Fruit fly (Drosophila melanogaster) whole organism, embryonic: Measurements from ENCODE around the gene CG15865.

Source experiments
- Ada2b ChIP-seq: fragments of 200-800 bp; sonication (Bioruptor generic); IDR thresholded peaks from 2 replicates; pipeline ENCODE4 v1.3.6; 2022; ENCODE audit warnings: missing biosample characterization, missing genetic modification characterization
- B-H1 ChIP-seq: fragments of 200-800 bp; sonication (Bioruptor generic); IDR thresholded peaks from 3 replicates; pipeline ENCODE4 v1.3.6; 2022; ENCODE audit warnings: missing biosample characterization, missing genetic modification characterization
- Blimp-1 ChIP-seq: fragments of 200-800 bp; sonication (Bioruptor generic); optimal IDR thresholded peaks from 3 replicates; lab custom pipeline; 2018; ENCODE audit warnings: missing biosample characterization, missing genetic modification characterization, mild to moderate bottlenecking, moderate library complexity, missing genetic modification reagents
- CG10147 ChIP-seq: fragments of 200-800 bp; sonication (Bioruptor generic); optimal IDR thresholded peaks from 2 replicates; lab custom pipeline; 2019; ENCODE audit warnings: missing biosample characterization, mild to moderate bottlenecking, missing genetic modification characterization, moderate library complexity
- CG11398 ChIP-seq: fragments of 200-800 bp; sonication (Bioruptor generic); optimal IDR thresholded peaks from 2 replicates; lab custom pipeline; 2016; ENCODE audit warnings: missing biosample characterization, missing genetic modification characterization
- CG11504 ChIP-seq: fragments of 200-800 bp; sonication (Bioruptor generic); optimal IDR thresholded peaks from 3 replicates; lab custom pipeline; 2019; ENCODE audit warnings: missing biosample characterization, mild to moderate bottlenecking, missing genetic modification characterization, moderate library complexity
- CG12769 ChIP-seq: fragments of 200-800 bp; sonication (Bioruptor generic); optimal IDR thresholded peaks from 2 replicates; lab custom pipeline; 2019; ENCODE audit warnings: missing biosample characterization, mild to moderate bottlenecking, missing genetic modification characterization, moderate library complexity
- CG14441 ChIP-seq: fragments of 200-800 bp; sonication (Bioruptor generic); IDR thresholded peaks from 2 replicates; pipeline ENCODE4 v1.3.6; 2022; ENCODE audit warnings: missing biosample characterization, missing genetic modification characterization
- CG14860 ChIP-seq: fragments of 200-800 bp; sonication (Bioruptor generic); IDR thresholded peaks from 3 replicates; pipeline ENCODE4 v1.3.6; 2022; ENCODE audit warnings: missing biosample characterization, missing genetic modification characterization; ENCODE audit not compliant: partially characterized antibody
- CG17186 ChIP-seq: fragments of 200-800 bp; sonication (Bioruptor generic); optimal IDR thresholded peaks from 3 replicates; lab custom pipeline; 2017; ENCODE audit warnings: missing biosample characterization, missing genetic modification reagents, missing genetic modification characterization
- CG17912 ChIP-seq: fragments of 200-800 bp; sonication (Bioruptor generic); optimal IDR thresholded peaks from 2 replicates; lab custom pipeline; 2018; ENCODE audit warnings: missing biosample characterization, mild to moderate bottlenecking, missing genetic modification characterization
- CG1792 ChIP-seq: fragments of 200-800 bp; sonication (Bioruptor generic); optimal IDR thresholded peaks from 2 replicates; lab custom pipeline; 2016; ENCODE audit warnings: missing biosample characterization, missing genetic modification characterization
- CG18619 ChIP-seq: fragments of 200-800 bp; sonication (Bioruptor generic); optimal IDR thresholded peaks from 3 replicates; lab custom pipeline; 2017; ENCODE audit warnings: missing biosample characterization, mild to moderate bottlenecking, missing genetic modification characterization
- CG2202 ChIP-seq: fragments of 200-800 bp; sonication (Bioruptor generic); optimal IDR thresholded peaks from 2 replicates; lab custom pipeline; 2018; ENCODE audit warnings: missing biosample characterization, mild to moderate bottlenecking, missing genetic modification characterization
- CG2712 ChIP-seq: fragments of 200-800 bp; optimal IDR thresholded peaks from 3 replicates; lab custom pipeline; 2019; ENCODE audit warnings: missing biosample characterization, mild to moderate bottlenecking, missing genetic modification characterization, moderate library complexity
- CG30020 ChIP-seq: fragments of 200-800 bp; optimal IDR thresholded peaks from 2 replicates; lab custom pipeline; 2019; ENCODE audit warnings: missing biosample characterization, mild to moderate bottlenecking, missing genetic modification characterization, moderate library complexity
- CG3065 ChIP-seq: fragments of 200-800 bp; sonication (Bioruptor generic); optimal IDR thresholded peaks from 2 replicates; lab custom pipeline; 2016; ENCODE audit warnings: missing biosample characterization, missing genetic modification characterization
- CG33213 ChIP-seq: fragments of 200-800 bp; sonication (Bioruptor generic); optimal IDR thresholded peaks from 3 replicates; lab custom pipeline; 2016; ENCODE audit warnings: missing biosample characterization, missing genetic modification characterization
- CG34422 ChIP-seq: fragments of 200-800 bp; sonication (Bioruptor generic); IDR thresholded peaks from 3 replicates; pipeline ENCODE4 v1.3.6; 2022; ENCODE audit warnings: missing biosample characterization, missing genetic modification characterization
- CG4328 ChIP-seq: fragments of 200-800 bp; sonication (Bioruptor generic); optimal IDR thresholded peaks from 3 replicates; lab custom pipeline; 2017; ENCODE audit warnings: missing biosample characterization, missing genetic modification reagents, missing genetic modification characterization
- CG4854 ChIP-seq: fragments of 200-800 bp; sonication (Bioruptor generic); optimal IDR thresholded peaks from 2 replicates; lab custom pipeline; 2016; ENCODE audit warnings: missing biosample characterization, missing genetic modification characterization, inconsistent platforms
- CG9609 ChIP-seq: fragments of 200-800 bp; sonication (Bioruptor generic); optimal IDR thresholded peaks from 3 replicates; lab custom pipeline; 2016; ENCODE audit warnings: missing biosample characterization, missing genetic modification characterization
- Hey ChIP-seq: fragments of 200-800 bp; sonication (Bioruptor generic); optimal IDR thresholded peaks from 3 replicates; lab custom pipeline; 2018; ENCODE audit warnings: missing biosample characterization, mild to moderate bottlenecking, missing genetic modification characterization
- HmgZ ChIP-seq: fragments of 200-800 bp; sonication (Bioruptor generic); optimal IDR thresholded peaks from 2 replicates; lab custom pipeline; 2018; ENCODE audit warnings: missing biosample characterization, mild to moderate bottlenecking, missing genetic modification characterization
- Hmr ChIP-seq: fragments of 200-800 bp; sonication (Bioruptor generic); optimal IDR thresholded peaks from 3 replicates; lab custom pipeline; 2017; ENCODE audit warnings: mild to moderate bottlenecking, missing biosample characterization, missing genetic modification reagents, missing genetic modification characterization
- Hr78 ChIP-seq, 2 experiments: fragments of 200-800 bp in 1 of 2; fragments of >200 bp in 1 of 2; sonication (Bioruptor generic) in 1 of 2; optimal IDR thresholded peaks; 2 replicates each; lab custom pipeline; 2017 to 2019; ENCODE audit warnings: missing biosample characterization in 2 of 2, missing genetic modification characterization in 2 of 2, mild to moderate bottlenecking in 1 of 2, moderate library complexity in 1 of 2
- MBD-R2 ChIP-seq: fragments of 200-800 bp; sonication (Bioruptor generic); IDR thresholded peaks from 2 replicates; pipeline ENCODE4 v1.3.6; 2022; ENCODE audit warnings: missing biosample characterization, missing genetic modification characterization
- Nf-YC ChIP-seq: fragments of 200-800 bp; optimal IDR thresholded peaks from 3 replicates; lab custom pipeline; 2019; ENCODE audit warnings: missing biosample characterization, mild to moderate bottlenecking, missing genetic modification characterization, moderate library complexity
- Xbp1 ChIP-seq: fragments of 200-800 bp; sonication (Bioruptor generic); optimal IDR thresholded peaks from 3 replicates; lab custom pipeline; 2016; ENCODE audit warnings: missing biosample characterization, mild to moderate bottlenecking, missing genetic modification characterization
- amos ChIP-seq: fragments of 200-800 bp; sonication (Bioruptor generic); IDR thresholded peaks from 2 replicates; pipeline ENCODE4 v1.3.6; 2022; ENCODE audit warnings: missing biosample characterization, missing genetic modification characterization; ENCODE audit not compliant: partially characterized antibody
- bsh ChIP-seq, 2 experiments: fragments of 200-800 bp; sonication (Bioruptor generic); optimal IDR thresholded peaks; 2 replicates each; lab custom pipeline; 2017 to 2018; ENCODE audit warnings: mild to moderate bottlenecking in 2 of 2, missing biosample characterization in 2 of 2, missing genetic modification characterization in 2 of 2, moderate library complexity in 1 of 2
- chif ChIP-seq, 2 experiments: fragments of 200-800 bp; sonication (Bioruptor generic); optimal IDR thresholded peaks; 3 replicates each; lab custom pipeline; 2016; ENCODE audit warnings: missing biosample characterization in 2 of 2, missing genetic modification characterization in 2 of 2
- corto ChIP-seq: fragments of 200-800 bp; sonication (Bioruptor generic); optimal IDR thresholded peaks from 2 replicates; lab custom pipeline; 2016; ENCODE audit warnings: missing biosample characterization, mild to moderate bottlenecking, missing genetic modification characterization, moderate library complexity
- crp ChIP-seq, 2 experiments: fragments of 200-800 bp; sonication (Bioruptor generic); optimal IDR thresholded peaks; 2 replicates in 1 of 2; 3 replicates in 1 of 2; lab custom pipeline; 2017; ENCODE audit warnings: missing biosample characterization in 2 of 2, missing genetic modification characterization in 2 of 2, mild to moderate bottlenecking in 1 of 2, moderate library complexity in 1 of 2
- danr ChIP-seq: fragments of 200-800 bp; sonication (Bioruptor generic); IDR thresholded peaks from 2 replicates; pipeline ENCODE4 v1.3.6; 2022; ENCODE audit warnings: missing biosample characterization, missing genetic modification characterization
- fd64A ChIP-seq: fragments of 200-800 bp; sonication (Bioruptor generic); optimal IDR thresholded peaks from 3 replicates; lab custom pipeline; 2018; ENCODE audit warnings: missing biosample characterization, mild to moderate bottlenecking, missing genetic modification characterization
- gcm ChIP-seq: fragments of 200-800 bp; sonication (Bioruptor generic); optimal IDR thresholded peaks from 2 replicates; lab custom pipeline; 2019; ENCODE audit warnings: missing biosample characterization, mild to moderate bottlenecking, missing genetic modification characterization, moderate library complexity
- gem ChIP-seq: fragments of 200-800 bp; sonication (Bioruptor generic); optimal IDR thresholded peaks from 2 replicates; lab custom pipeline; 2019; ENCODE audit warnings: missing biosample characterization, mild to moderate bottlenecking, missing genetic modification characterization, moderate library complexity
- gt ChIP-seq: fragments of 200-800 bp; sonication (Bioruptor generic); IDR thresholded peaks from 2 replicates; pipeline ENCODE4 v1.3.6; 2022; ENCODE audit warnings: missing biosample characterization, missing genetic modification characterization
- hbn ChIP-seq: fragments of 200-800 bp; sonication (Bioruptor generic); IDR thresholded peaks from 2 replicates; pipeline ENCODE4 v1.3.6; 2022; ENCODE audit warnings: missing biosample characterization, missing genetic modification characterization; ENCODE audit not compliant: partially characterized antibody
- lmd ChIP-seq: fragments of 200-800 bp; sonication (Bioruptor generic); IDR thresholded peaks from 2 replicates; pipeline ENCODE4 v1.3.6; 2022; ENCODE audit warnings: missing biosample characterization, missing genetic modification characterization
- nau ChIP-seq: fragments of 200-800 bp; sonication (Bioruptor generic); optimal IDR thresholded peaks from 3 replicates; lab custom pipeline; 2017; ENCODE audit warnings: missing biosample characterization, mild to moderate bottlenecking, missing genetic modification characterization, missing genetic modification reagents
- nmo ChIP-seq: fragments of 200-800 bp; sonication (Bioruptor generic); optimal IDR thresholded peaks from 2 replicates; lab custom pipeline; 2018; ENCODE audit warnings: missing biosample characterization, mild to moderate bottlenecking, missing genetic modification characterization, moderate library complexity
- row ChIP-seq: fragments of 200-800 bp; sonication (Bioruptor generic); IDR thresholded peaks from 3 replicates; pipeline ENCODE4 v1.3.6; 2022; ENCODE audit warnings: missing biosample characterization, missing genetic modification characterization
- sens-2 ChIP-seq: fragments of 200-800 bp; sonication (Bioruptor generic); IDR thresholded peaks from 2 replicates; pipeline ENCODE4 v1.3.6; 2022; ENCODE audit warnings: missing biosample characterization, missing genetic modification characterization
- sob ChIP-seq: fragments of 200-800 bp; sonication (Bioruptor generic); IDR thresholded peaks from 2 replicates; pipeline ENCODE4 v1.3.6; 2022; ENCODE audit warnings: missing biosample characterization, missing genetic modification characterization
- stwl ChIP-seq: fragments of 200-800 bp; sonication (Bioruptor generic); optimal IDR thresholded peaks from 3 replicates; lab custom pipeline; 2018; ENCODE audit warnings: missing biosample characterization, mild to moderate bottlenecking, missing genetic modification characterization, moderate library complexity
- tll ChIP-seq, 2 experiments: fragments of 200-800 bp in 1 of 2; fragments of >200 bp in 1 of 2; sonication (Bioruptor generic) in 1 of 2; optimal IDR thresholded peaks; 2 replicates each; lab custom pipeline; 2017 to 2019; ENCODE audit warnings: missing biosample characterization in 2 of 2, missing genetic modification characterization in 2 of 2, mild to moderate bottlenecking in 1 of 2, moderate library complexity in 1 of 2
- usp ChIP-seq: fragments of >200 bp; optimal IDR thresholded peaks from 2 replicates; lab custom pipeline; 2017; ENCODE audit warnings: missing biosample characterization, missing genetic modification characterization

Gene CG15865

DNA sequence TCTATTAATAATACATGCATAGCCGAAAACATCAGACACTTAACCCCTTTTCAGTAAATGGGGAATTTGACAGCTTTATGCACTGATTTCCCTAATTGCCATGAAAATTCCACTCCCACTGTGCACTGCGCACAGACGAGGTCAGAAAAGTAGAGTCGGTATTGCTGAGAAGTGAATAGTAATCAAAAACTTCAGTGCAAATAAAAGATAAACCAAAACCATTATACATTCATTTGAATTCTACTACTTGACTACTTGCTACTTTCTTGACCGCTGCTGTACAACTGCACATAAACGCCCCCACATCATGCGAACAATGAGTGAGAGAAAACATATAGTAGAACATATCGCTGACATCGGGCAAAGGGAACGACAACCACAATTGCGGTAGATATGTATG, 27.2 kb upstream of the CG15865 start (continued):
- peak; percentile 24; the same call in 1 of the 2 replicates for TF ChIP-seq gt (GFP tag; lab: Robert Waterston, UW)
- peak; percentile 89 for TF ChIP-seq CG14441
- TF ChIP-seq stwl (tag; lab: Kevin White, UChicago), result peak; percentile 6
- TF ChIP-seq chif (GFP tag; optimal IDR thresholded peaks at IDR 0.05; lab: Kevin White, UChicago), result peak; percentile 87 to 88
- peak in 1 of 2 experiments; percentile 65 for TF ChIP-seq Hr78 (GFP tag; optimal IDR thresholded peaks at IDR 0.05; lab: Kevin White, UChicago)
- peak; percentile 85 for TF ChIP-seq CG12769 (tag; lab: Kevin White, UChicago)
- peak; percentile 73 for TF ChIP-seq nau (GFP tag; lab: Kevin White, UChicago)
- peak; percentile 88 for TF ChIP-seq CG11504 (tag; lab: Kevin White, UChicago)
- TF ChIP-seq B-H1 (GFP tag; lab: Robert Waterston, UW), result peak; percentile 83
- TF ChIP-seq CG3065 (GFP tag; lab: Kevin White, UChicago), result peak; percentile 65
- TF ChIP-seq CG9609 (GFP tag; lab: Kevin White, UChicago), result peak; percentile 82
- peak; percentile 83 for TF ChIP-seq sob (GFP tag; lab: Robert Waterston, UW)
- peak; percentile 75 for TF ChIP-seq danr (GFP tag; lab: Robert Waterston, UW)
- peak; percentile 40 to 95 for TF ChIP-seq bsh (GFP tag; optimal IDR thresholded peaks at IDR 0.05; lab: Kevin White, UChicago)
- TF ChIP-seq CG17912, result no peak
- no peak for TF ChIP-seq corto
- TF ChIP-seq CG33213 (GFP tag; lab: Kevin White, UChicago), result peak; percentile 79
- peak; percentile 88 for TF ChIP-seq nmo (GFP tag; lab: Kevin White, UChicago)
- TF ChIP-seq gcm (GFP tag; lab: Kevin White, UChicago), result peak; percentile 84
- TF ChIP-seq Nf-YC (tag; lab: Kevin White, UChicago), result peak; percentile 1
- peak in 1 of 2 experiments; percentile 32 for TF ChIP-seq crp (GFP tag; optimal IDR thresholded peaks at IDR 0.05; lab: Kevin White, UChicago)
- TF ChIP-seq hbn (GFP tag; lab: Robert Waterston, UW), result no peak
- peak; percentile 75 for TF ChIP-seq CG1792 (GFP tag; lab: Kevin White, UChicago)
- TF ChIP-seq CG4854 (GFP tag; lab: Kevin White, UChicago), result peak; percentile 70
- TF ChIP-seq CG11398, result peak; percentile 84
- peak; percentile 93 for TF ChIP-seq sens-2 (GFP tag; lab: Robert Waterston, UW)
- peak; percentile 38 for TF ChIP-seq CG30020 (tag; lab: Kevin White, UChicago)
- no peak for TF ChIP-seq tll (GFP tag; optimal IDR thresholded peaks at IDR 0.05; lab: Kevin White, UChicago)
- TF ChIP-seq Blimp-1 (GFP tag; lab: Kevin White, UChicago), result peak; percentile 82
- TF ChIP-seq CG18619 (GFP tag; lab: Kevin White, UChicago), result peak; percentile 73
- no peak for TF ChIP-seq usp (GFP tag; lab: Kevin White, UChicago)
- peak; percentile 90 for TF ChIP-seq CG2712 (tag; lab: Kevin White, UChicago)
- peak; percentile 74 for TF ChIP-seq fd64A
- peak; percentile 88 for TF ChIP-seq row (GFP tag; lab: Robert Waterston, UW)
- no peak for TF ChIP-seq amos (GFP tag; lab: Robert Waterston, UW)
- peak; percentile 20 for TF ChIP-seq Hey
- peak; percentile 78 for TF ChIP-seq CG2202 (tag; lab: Kevin White, UChicago)
- peak; percentile 61 for TF ChIP-seq Hmr (GFP tag; lab: Kevin White, UChicago)
- peak; percentile 36; the same call in 1 of the 2 replicates for TF ChIP-seq MBD-R2 (GFP tag; lab: Robert Waterston, UW)
- TF ChIP-seq CG4328 (GFP tag; lab: Kevin White, UChicago), result peak; percentile 15
- peak; percentile 35 for TF ChIP-seq CG17186 (GFP tag; lab: Kevin White, UChicago)
- TF ChIP-seq CG34422, result peak; percentile 83; the same call in 2 of the 3 replicates
- peak; percentile 83 for TF ChIP-seq lmd
- peak; percentile 67 for TF ChIP-seq CG10147 (GFP tag; lab: Kevin White, UChicago)
- TF ChIP-seq Ada2b (GFP tag; lab: Robert Waterston, UW), result peak; percentile 89
- TF ChIP-seq HmgZ (tag; lab: Kevin White, UChicago), result peak; percentile 69
- peak; percentile 90 for TF ChIP-seq Xbp1
- peak; percentile 88 for TF ChIP-seq gem (tag; lab: Kevin White, UChicago)
- no peak for TF ChIP-seq CG14860 (GFP tag; lab: Robert Waterston, UW)
